Worm (Caenorhabditis elegans): Measurements from ENCODE around the gene K09F6.13.

K09F6.13 gene

ce11 chrII:2302330-2302729, 13.4 kb downstream of the K09F6.13 start, which contains the start of gene B0281.6:
Gene B0281.6, minus strand, starts transcription at chrII:2302430.
- TF ChIP-seq unc-62 (GFP tag; optimal IDR thresholded peaks at IDR 0.05): no peak

ce11 chrII:2304575-2304974, 15.7 kb downstream of the K09F6.13 start:
- no peak for TF ChIP-seq unc-62 (GFP tag; optimal IDR thresholded peaks at IDR 0.05)

ce11 chrII:2305507-2305906, 16.6 kb downstream of the K09F6.13 start:
- TF ChIP-seq unc-62 (GFP tag; optimal IDR thresholded peaks at IDR 0.05): no peak

- TF ChIP-seq unc-62 (GFP tag; optimal IDR thresholded peaks at IDR 0.05): no peak
Observed at ce11 chrII:2306741-2307140, 17.8 kb downstream of the K09F6.13 start, which contains the start of gene B0281.3. Gene B0281.3, plus strand, starts transcription at chrII:2307041.

ce11 chrII:2312747-2313146, 23.8 kb downstream of the K09F6.13 start, which contains the start of the genes trim-21 and B0281.1:
Gene trim-21, minus strand, starts transcription at chrII:2312847.
Gene B0281.1, plus strand, starts transcription at chrII:2313067.
- TF ChIP-seq unc-62 (GFP tag; optimal IDR thresholded peaks at IDR 0.05): no peak

- no peak for TF ChIP-seq unc-62 (GFP tag; optimal IDR thresholded peaks at IDR 0.05)
Observed at ce11 chrII:2317883-2318357, 29.0 kb downstream of the K09F6.13 start, which contains the start of the genes ZK1240.5 and ZK1240.9. Gene ZK1240.5, minus strand, starts transcription at chrII:2317933. Gene ZK1240.9, plus strand, starts transcription at chrII:2318189.

- no peak for TF ChIP-seq unc-62 (GFP tag; optimal IDR thresholded peaks at IDR 0.05)
Observed at ce11 chrII:2320097-2320496, 31.2 kb downstream of the K09F6.13 start, which contains the start of gene ZK1240.3. Gene ZK1240.3, plus strand, starts transcription at chrII:2320334.

- TF ChIP-seq unc-62 (GFP tag; optimal IDR thresholded peaks at IDR 0.05): no peak
Observed at ce11 chrII:2322857-2323518, 34.1 kb downstream of the K09F6.13 start, which contains the start of the genes ZK1240.6 and ZK1240.2. Gene ZK1240.6, minus strand, starts transcription at chrII:2322907. Gene ZK1240.2, plus strand, starts transcription at chrII:2323376.

ce11 chrII:2324956-2325355, 36.0 kb downstream of the K09F6.13 start, which contains the start of gene ZK1240.11:
Gene ZK1240.11, plus strand, starts transcription at chrII:2325256.
- TF ChIP-seq unc-62 (GFP tag; optimal IDR thresholded peaks at IDR 0.05): no peak

- no peak for TF ChIP-seq unc-62 (GFP tag; optimal IDR thresholded peaks at IDR 0.05)
Observed at ce11 chrII:2328963-2329442, 40.1 kb downstream of the K09F6.13 start, which contains the start of the genes ZK1240.8 and ZK1240.1. Gene ZK1240.8, minus strand, starts transcription at chrII:2329063. Gene ZK1240.1, plus strand, starts transcription at chrII:2329392.

ce11 chrII:2330462-2330861, 41.5 kb downstream of the K09F6.13 start:
- no peak for TF ChIP-seq unc-62 (GFP tag; optimal IDR thresholded peaks at IDR 0.05)

- TF ChIP-seq unc-62 (GFP tag; optimal IDR thresholded peaks at IDR 0.05): no peak
Observed at ce11 chrII:2332220-2332619, 43.3 kb downstream of the K09F6.13 start, which contains the start of gene F43C11.8. Gene F43C11.8, plus strand, starts transcription at chrII:2332520.

- no peak for TF ChIP-seq unc-62 (GFP tag; optimal IDR thresholded peaks at IDR 0.05)
Observed at ce11 chrII:2335572-2335971, 46.7 kb downstream of the K09F6.13 start, which contains the start of gene F43C11.7. Gene F43C11.7, plus strand, starts transcription at chrII:2335897.

- no peak for TF ChIP-seq unc-62 (GFP tag; optimal IDR thresholded peaks at IDR 0.05)
Observed at ce11 chrII:2336177-2336576, 47.3 kb downstream of the K09F6.13 start.
